Fruit fly (Drosophila melanogaster) whole organism, adult: Measurements from ENCODE around the gene CG10311.

ENCODE experiments used
- CG11617 ChIP-seq: fragments of 200-800 bp; sonication (Bioruptor generic); optimal IDR thresholded peaks from 2 replicates; lab custom pipeline; 2017; ENCODE audit warnings: mild to moderate bottlenecking, missing biosample characterization, missing genetic modification reagents, missing genetic modification characterization
- CG12768 ChIP-seq: fragments of 200-800 bp; sonication (Bioruptor generic); optimal IDR thresholded peaks from 2 replicates; lab custom pipeline; 2017; ENCODE audit warnings: missing biosample characterization, missing genetic modification characterization, mild to moderate bottlenecking, moderate library complexity, missing genetic modification reagents
- CG14711 ChIP-seq: fragments of 200-800 bp; sonication (Bioruptor generic); optimal IDR thresholded peaks from 2 replicates; lab custom pipeline; 2018; ENCODE audit warnings: missing biosample characterization, mild to moderate bottlenecking, missing genetic modification characterization, moderate library complexity
- CG1620 ChIP-seq: fragments of 200-800 bp; sonication (Bioruptor generic); optimal IDR thresholded peaks from 2 replicates; lab custom pipeline; 2016; ENCODE audit warnings: missing biosample characterization, missing genetic modification characterization
- CG33017 ChIP-seq: fragments of 200-800 bp; sonication (Bioruptor generic); optimal IDR thresholded peaks from 2 replicates; lab custom pipeline; 2018; ENCODE audit warnings: missing biosample characterization, mild to moderate bottlenecking, missing genetic modification characterization, moderate library complexity
- CG5204 ChIP-seq: fragments of 200-800 bp; sonication (Bioruptor generic); optimal IDR thresholded peaks from 2 replicates; lab custom pipeline; 2016; ENCODE audit warnings: missing biosample characterization, missing genetic modification characterization
- CG7045 ChIP-seq: fragments of 200-800 bp; sonication (Bioruptor generic); optimal IDR thresholded peaks from 2 replicates; lab custom pipeline; 2017; ENCODE audit warnings: missing biosample characterization, mild to moderate bottlenecking, missing genetic modification characterization
- CG7101 ChIP-seq: fragments of 200-800 bp; sonication (Bioruptor generic); optimal IDR thresholded peaks from 2 replicates; lab custom pipeline; 2018; ENCODE audit warnings: missing biosample characterization, mild to moderate bottlenecking, missing genetic modification characterization, moderate library complexity
- Clk ChIP-seq: fragments of 200-800 bp; sonication (Bioruptor generic); optimal IDR thresholded peaks from 2 replicates; lab custom pipeline; 2017; ENCODE audit warnings: missing biosample characterization, missing genetic modification characterization
- Crg-1 ChIP-seq: fragments of 200-800 bp; sonication (Bioruptor generic); optimal IDR thresholded peaks from 2 replicates; lab custom pipeline; 2016; ENCODE audit warnings: missing biosample characterization, missing genetic modification characterization
- Hr96 ChIP-seq: fragments of 200-800 bp; sonication (Bioruptor generic); optimal IDR thresholded peaks from 2 replicates; lab custom pipeline; 2016; ENCODE audit warnings: missing biosample characterization, missing genetic modification characterization
- Mnt ChIP-seq: fragments of 200-800 bp; sonication (Bioruptor generic); optimal IDR thresholded peaks from 2 replicates; lab custom pipeline; 2016; ENCODE audit warnings: missing biosample characterization, mild to moderate bottlenecking, missing genetic modification characterization
- bab1 ChIP-seq: fragments of 200-800 bp; sonication (Bioruptor generic); optimal IDR thresholded peaks from 3 replicates; lab custom pipeline; 2019; ENCODE audit warnings: missing biosample characterization, mild to moderate bottlenecking, missing genetic modification characterization, moderate library complexity
- cic ChIP-seq: fragments of 200-800 bp; sonication (Bioruptor generic); optimal IDR thresholded peaks from 2 replicates; lab custom pipeline; 2017; ENCODE audit warnings: missing biosample characterization, mild to moderate bottlenecking, missing genetic modification characterization, moderate library complexity
- cnc ChIP-seq, 2 experiments: fragments of >200 bp; optimal IDR thresholded peaks; 2 replicates each; lab custom pipeline; 2017
- kay ChIP-seq: fragments of 200-800 bp; sonication (Bioruptor generic); peaks from one replicate; lab custom pipeline; 2016; ENCODE audit warnings: missing biosample characterization, missing genetic modification characterization, borderline replicate concordance
- ovo ChIP-seq: fragments of 200-800 bp; sonication (Bioruptor generic); optimal IDR thresholded peaks from 2 replicates; lab custom pipeline; 2016; ENCODE audit warnings: missing biosample characterization, missing genetic modification characterization
- pad ChIP-seq: fragments of 200-800 bp; sonication (Bioruptor generic); optimal IDR thresholded peaks from 3 replicates; lab custom pipeline; 2017; ENCODE audit warnings: missing biosample characterization, missing genetic modification characterization, mild to moderate bottlenecking, moderate library complexity, missing genetic modification reagents
- tj ChIP-seq: fragments of 200-800 bp; sonication (Bioruptor generic); optimal IDR thresholded peaks from 3 replicates; lab custom pipeline; 2017; ENCODE audit warnings: missing biosample characterization, mild to moderate bottlenecking, missing genetic modification characterization, moderate library complexity
- toe ChIP-seq: fragments of 200-800 bp; sonication (Bioruptor generic); optimal IDR thresholded peaks from 2 replicates; lab custom pipeline; 2016; ENCODE audit warnings: missing biosample characterization, missing genetic modification characterization

The CG10311 gene

DNA sequence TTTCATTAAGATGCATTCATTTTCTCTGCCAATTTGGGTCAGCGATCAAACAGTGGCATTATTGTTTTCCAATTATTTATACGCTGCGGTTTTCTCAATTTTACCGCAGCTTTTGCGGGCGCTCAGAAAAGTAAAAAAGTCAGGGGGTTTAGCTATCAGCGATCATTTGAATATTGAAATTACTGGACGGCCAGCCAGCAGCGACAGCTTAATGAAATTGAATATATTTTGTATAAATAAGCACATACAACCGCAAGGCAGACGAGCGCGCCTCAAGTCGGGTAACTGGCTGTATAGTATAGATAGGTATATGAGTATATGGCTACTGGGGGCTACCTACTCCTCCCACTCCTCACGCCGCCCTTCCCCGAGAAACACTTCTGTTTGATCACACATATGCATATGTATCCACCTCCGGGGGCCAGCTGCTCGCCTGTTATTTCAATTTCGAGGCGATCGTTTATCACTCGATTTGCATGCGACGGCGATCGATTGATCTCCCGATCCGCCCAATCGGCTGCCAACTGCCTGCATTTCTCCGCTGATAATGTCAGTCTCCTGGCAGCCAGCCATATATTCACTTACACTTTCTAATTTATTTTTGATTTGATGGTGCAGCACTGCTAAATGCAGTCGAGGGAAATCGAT is 476 bp downstream of the CG10311 start:
- peak; percentile 67 for TF ChIP-seq CG11617 (GFP tag; lab: Kevin White, UChicago)
- no peak for TF ChIP-seq CG7045
- TF ChIP-seq Hr96 = peak; percentile 36
- TF ChIP-seq CG5204 (GFP tag; lab: Kevin White, UChicago) = peak; percentile 31
- TF ChIP-seq cic = peak; percentile 52
- no peak for TF ChIP-seq pad (GFP tag; lab: Kevin White, UChicago)
- no peak for TF ChIP-seq CG14711 (tag; lab: Kevin White, UChicago)
- peak; percentile 29 for TF ChIP-seq tj (GFP tag; lab: Kevin White, UChicago)
- TF ChIP-seq kay (GFP tag; lab: Kevin White, UChicago) = peak; percentile 70
- TF ChIP-seq CG1620 (GFP tag; lab: Kevin White, UChicago) = no peak
- TF ChIP-seq Crg-1 (GFP tag; lab: Kevin White, UChicago) = no peak
- peak; percentile 2 for TF ChIP-seq ovo (GFP tag; lab: Kevin White, UChicago)

DNA sequence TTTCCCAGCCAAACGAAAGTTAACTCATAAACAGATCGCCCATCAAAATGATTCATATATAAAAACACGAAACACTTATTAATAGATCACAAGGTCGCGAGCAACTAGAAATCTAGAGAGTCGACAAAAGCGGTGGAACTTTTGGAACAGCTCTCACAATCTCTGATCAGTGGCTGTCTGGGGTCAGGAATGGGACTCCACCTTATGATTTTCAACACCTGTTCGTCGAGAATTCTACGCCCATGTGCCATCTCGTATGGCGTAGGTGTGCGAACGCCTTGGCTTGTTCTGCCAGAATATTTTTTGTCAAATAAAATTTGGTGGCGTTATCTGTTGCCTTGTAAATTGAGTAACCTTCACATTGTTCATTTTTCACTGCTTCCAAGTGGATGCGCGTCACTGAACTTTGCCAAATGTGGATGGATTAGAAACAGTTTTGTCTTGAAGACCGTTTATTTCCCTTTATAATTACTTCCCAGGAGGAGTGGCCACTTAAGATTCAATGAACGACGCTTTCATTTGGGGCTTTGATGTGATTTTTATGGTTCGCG is 1.3 kb downstream of the CG10311 start:
- TF ChIP-seq CG7045 (peak; percentile 3), CG7101 (tag; lab: Kevin White, UChicago) (no peak), CG12768 (GFP tag; lab: Kevin White, UChicago) (peak; percentile 14), CG33017 (tag; lab: Kevin White, UChicago) (peak; percentile 40), bab1 (GFP tag; lab: Kevin White, UChicago) (no peak), pad (GFP tag; lab: Kevin White, UChicago) (no peak), toe (no peak)

DNA sequence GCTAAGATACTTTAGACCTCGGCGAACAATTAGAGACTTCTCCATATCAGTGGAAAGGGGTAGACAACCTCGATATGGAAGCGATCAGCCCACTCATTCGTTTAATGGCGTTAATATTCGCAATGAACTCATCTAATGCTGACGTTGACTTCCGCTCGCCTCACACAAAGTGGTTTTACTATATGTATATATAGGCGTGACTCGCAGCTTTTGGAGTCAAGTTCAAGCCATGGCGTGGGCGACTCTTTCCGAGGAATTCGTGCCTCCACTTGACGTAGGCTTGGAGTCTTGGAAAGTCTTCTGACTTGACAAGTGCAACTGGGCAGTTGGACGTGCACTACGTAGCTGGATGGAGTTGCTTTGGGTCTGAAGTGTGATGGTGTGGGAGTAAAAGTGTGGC is 3.1 kb downstream of the CG10311 start:
- TF ChIP-seq CG14711 (tag; lab: Kevin White, UChicago) (no peak), cnc (optimal IDR thresholded peaks at IDR 0.05; lab: Kevin White, UChicago) (peak in 1 of 2 experiments; percentile 9)

DNA sequence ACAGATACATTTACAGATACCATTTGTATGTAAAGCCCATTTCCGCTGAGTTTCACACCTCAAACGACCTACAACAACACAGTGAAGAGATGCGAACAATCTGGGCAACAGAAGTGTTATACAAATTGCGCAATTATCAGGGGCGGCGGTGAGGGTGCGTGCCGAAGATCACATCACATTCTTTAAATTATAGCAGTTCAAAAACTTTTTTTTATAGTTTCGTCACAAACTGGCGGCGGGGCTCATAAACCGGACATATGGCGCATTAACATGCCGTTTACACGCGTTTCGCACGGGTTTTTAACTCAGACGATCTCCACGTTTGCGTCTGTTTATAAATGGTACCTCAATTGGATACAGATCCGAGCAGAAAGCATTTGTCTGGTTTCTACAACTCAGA is 3.6 kb downstream of the CG10311 start:
- TF ChIP-seq Hr96 (no peak), CG7101 (tag; lab: Kevin White, UChicago) (no peak), CG1620 (GFP tag; lab: Kevin White, UChicago) (no peak), Clk (GFP tag; lab: Kevin White, UChicago) (no peak), bab1 (GFP tag; lab: Kevin White, UChicago) (no peak), toe (no peak), ovo (GFP tag; lab: Kevin White, UChicago) (no peak), CG11617 (GFP tag; lab: Kevin White, UChicago) (no peak), cnc (optimal IDR thresholded peaks at IDR 0.05; lab: Kevin White, UChicago) (no peak), CG7045 (no peak), tj (GFP tag; lab: Kevin White, UChicago) (no peak)

DNA sequence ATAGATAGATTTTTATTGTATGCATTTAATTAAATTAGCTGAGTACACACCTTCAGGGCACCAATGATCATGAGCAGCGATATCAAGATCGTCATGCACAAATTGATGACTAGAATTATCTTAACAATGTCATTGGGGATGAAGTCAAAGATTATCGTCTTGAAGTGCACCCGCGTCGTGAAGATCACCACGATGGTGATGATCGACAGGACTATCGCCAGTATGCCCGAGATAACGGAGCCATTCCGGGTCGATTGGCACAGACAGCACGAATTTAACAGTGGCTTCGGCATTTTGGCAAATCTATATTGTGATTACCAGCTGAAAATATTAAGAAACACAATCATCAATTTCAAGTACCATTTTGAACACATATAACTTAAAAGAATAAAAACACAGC is 4.8 kb downstream of the CG10311 start:
- no peak for TF ChIP-seq bab1 (GFP tag; lab: Kevin White, UChicago)
- TF ChIP-seq pad (GFP tag; lab: Kevin White, UChicago) = no peak
- TF ChIP-seq CG33017 (tag; lab: Kevin White, UChicago) = no peak
- TF ChIP-seq tj (GFP tag; lab: Kevin White, UChicago) = no peak
- no peak for TF ChIP-seq Clk (GFP tag; lab: Kevin White, UChicago)
- no peak for TF ChIP-seq kay (GFP tag; lab: Kevin White, UChicago)
- no peak for TF ChIP-seq cic
- TF ChIP-seq ovo (GFP tag; lab: Kevin White, UChicago) = no peak

DNA sequence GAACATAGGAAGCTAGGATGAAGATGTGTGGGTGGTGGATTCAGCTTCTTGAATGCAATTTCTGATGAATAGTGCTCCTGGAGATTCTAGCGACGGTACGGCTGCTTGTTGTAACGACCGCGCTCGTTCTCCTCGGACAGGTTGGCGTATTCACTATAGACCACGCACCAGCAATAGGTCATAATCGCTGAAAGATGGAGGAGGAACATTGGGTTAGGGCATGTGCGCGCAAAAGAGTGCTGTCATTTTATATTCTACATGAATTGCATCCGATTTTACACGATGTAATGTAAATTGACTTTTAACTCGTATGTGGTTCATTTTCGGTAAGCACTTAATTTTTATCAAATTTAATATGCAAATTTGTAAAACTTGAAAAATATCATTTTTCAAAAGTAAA is 5.8 kb downstream of the CG10311 start:
- TF ChIP-seq pad (GFP tag; lab: Kevin White, UChicago) (peak; percentile 20), cic (no peak), kay (GFP tag; lab: Kevin White, UChicago) (no peak), CG11617 (GFP tag; lab: Kevin White, UChicago) (no peak)

DNA sequence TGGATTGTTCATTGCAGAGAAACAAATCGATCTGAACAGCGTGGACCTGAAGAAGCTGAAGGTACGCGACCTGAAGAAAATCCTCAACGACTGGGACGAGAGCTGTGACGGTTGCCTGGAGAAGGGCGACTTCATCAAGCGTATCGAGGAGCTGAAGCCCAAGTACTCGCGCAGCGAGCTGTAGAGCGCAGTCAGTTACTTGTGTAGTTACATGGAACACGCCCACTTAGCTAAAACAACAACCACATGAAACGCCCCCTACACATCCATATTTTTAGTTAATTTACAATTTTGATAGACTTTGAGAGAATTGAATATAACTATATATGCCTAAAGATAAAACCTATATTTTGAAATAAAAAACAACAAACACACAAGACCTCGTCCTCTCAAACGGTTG is 6.4 kb downstream of the CG10311 start:
- TF ChIP-seq cic = no peak
- no peak for TF ChIP-seq cnc (optimal IDR thresholded peaks at IDR 0.05; lab: Kevin White, UChicago)
- TF ChIP-seq pad (GFP tag; lab: Kevin White, UChicago) = no peak

DNA sequence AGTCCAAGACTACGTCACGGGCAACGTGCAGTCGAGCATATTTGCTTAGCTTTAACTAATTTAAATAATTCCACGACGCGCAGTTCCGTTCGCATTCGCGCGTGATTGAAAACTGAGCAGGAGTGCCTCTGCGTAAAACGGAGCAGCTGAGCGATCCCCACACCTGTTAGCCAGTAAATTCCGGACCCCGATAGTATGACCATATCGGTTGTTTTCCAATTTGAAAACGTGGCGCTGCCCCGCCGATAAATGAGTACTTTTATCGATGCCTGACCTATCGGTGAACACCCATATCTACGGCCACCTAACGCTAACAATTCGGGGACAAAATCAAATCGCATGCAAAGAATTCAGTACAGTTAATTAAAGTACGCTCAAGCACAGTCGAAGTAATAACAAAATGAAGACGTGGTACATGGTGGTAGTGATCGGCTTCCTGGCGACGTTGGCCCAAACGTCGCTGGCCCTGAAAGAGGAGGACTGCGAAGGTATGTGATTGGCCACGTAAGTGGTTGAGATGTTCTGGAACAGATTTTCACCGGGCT is 7.6 kb downstream of the CG10311 start, which contains the start of the genes CG14879 and Manf:
Gene CG14879, minus strand, starts transcription at position 116 of the 545 bp plus-strand sequence.
Gene Manf, plus strand, starts transcription at position 294 of the 545 bp plus-strand sequence.
- no peak for TF ChIP-seq CG7045
- TF ChIP-seq CG33017 (tag; lab: Kevin White, UChicago) = no peak
- no peak for TF ChIP-seq toe
- no peak for TF ChIP-seq CG12768 (GFP tag; lab: Kevin White, UChicago)
- no peak for TF ChIP-seq CG14711 (tag; lab: Kevin White, UChicago)
- TF ChIP-seq CG7101 (tag; lab: Kevin White, UChicago) = peak; percentile 19
- no peak for TF ChIP-seq CG1620 (GFP tag; lab: Kevin White, UChicago)
- no peak for TF ChIP-seq CG5204 (GFP tag; lab: Kevin White, UChicago)
- TF ChIP-seq CG11617 (GFP tag; lab: Kevin White, UChicago) = no peak
- TF ChIP-seq cnc (optimal IDR thresholded peaks at IDR 0.05; lab: Kevin White, UChicago) = no peak
- TF ChIP-seq Clk (GFP tag; lab: Kevin White, UChicago) = no peak
- peak; percentile 65 for TF ChIP-seq tj (GFP tag; lab: Kevin White, UChicago)
- TF ChIP-seq cic = peak; percentile 43
- no peak for TF ChIP-seq Hr96
- TF ChIP-seq ovo (GFP tag; lab: Kevin White, UChicago) = no peak
- TF ChIP-seq Mnt (GFP tag; lab: Kevin White, UChicago) = peak; percentile 63
- TF ChIP-seq bab1 (GFP tag; lab: Kevin White, UChicago) = peak; percentile 65
- TF ChIP-seq Crg-1 (GFP tag; lab: Kevin White, UChicago) = no peak
- peak; percentile 13 for TF ChIP-seq pad (GFP tag; lab: Kevin White, UChicago)
- TF ChIP-seq kay (GFP tag; lab: Kevin White, UChicago) = no peak
